Fruit fly (Drosophila melanogaster): ENCODE results near the gene CG34057.

DNA sequence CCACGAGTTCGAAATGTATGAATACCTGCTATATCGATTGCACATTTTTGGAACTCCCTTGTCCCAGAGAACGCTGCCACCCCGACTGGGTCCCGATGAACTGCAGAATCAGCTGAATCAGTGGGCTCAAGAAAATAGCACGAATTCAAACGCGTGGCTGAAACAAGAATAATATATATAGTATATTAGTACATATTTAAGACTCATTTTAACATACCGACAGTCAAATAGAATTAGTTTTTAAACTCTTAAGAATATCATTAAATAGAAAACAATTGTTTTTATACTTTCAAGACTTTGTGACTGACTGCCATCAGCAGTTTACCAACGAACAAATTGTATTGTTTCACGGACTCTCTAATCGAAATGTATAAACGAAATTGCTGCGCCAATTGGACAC lies at the start of gene CG34057:
- TF ChIP-seq CG1620 (GFP tag; optimal IDR thresholded peaks at IDR 0.05) (no peak), cnc (optimal IDR thresholded peaks at IDR 0.05) (no peak), Crg-1 (GFP tag; optimal IDR thresholded peaks at IDR 0.05) (no peak), kay (GFP tag; ENCODE audit: borderline replicate concordance) (no peak), CG5204 (GFP tag; optimal IDR thresholded peaks at IDR 0.05) (no peak), CG11617 (GFP tag; optimal IDR thresholded peaks at IDR 0.05) (no peak), CG33017 (tag; optimal IDR thresholded peaks at IDR 0.05) (no peak), tj (GFP tag; optimal IDR thresholded peaks at IDR 0.05) (no peak), ovo (GFP tag; optimal IDR thresholded peaks at IDR 0.05) (no peak), toe (GFP tag; optimal IDR thresholded peaks at IDR 0.05) (no peak), pad (GFP tag; optimal IDR thresholded peaks at IDR 0.05) (no peak), Clk (GFP tag; optimal IDR thresholded peaks at IDR 0.05) (no peak), CG14711 (tag; optimal IDR thresholded peaks at IDR 0.05) (no peak), bab1 (GFP tag; optimal IDR thresholded peaks at IDR 0.05) (no peak)
